Fruit fly (Drosophila melanogaster) whole organism, embryonic: ENCODE measurements around the gene Srg3.

Experiments used
- Abd-B ChIP-seq: fragments of 200-800 bp; sonication (Bioruptor generic); optimal IDR thresholded peaks from 2 replicates; lab custom pipeline; 2018; ENCODE audit warnings: missing biosample characterization, mild to moderate bottlenecking, missing genetic modification characterization, moderate library complexity
- Antp ChIP-seq: fragments of 200-800 bp; sonication (Bioruptor generic); optimal IDR thresholded peaks from 3 replicates; lab custom pipeline; 2016; ENCODE audit warnings: missing biosample characterization, missing genetic modification characterization
- Awh ChIP-seq: fragments of 200-800 bp; sonication (Bioruptor generic); IDR thresholded peaks from 2 replicates; pipeline ENCODE4, ENCODE4 v1.3.6; 2022; ENCODE audit warnings: missing biosample characterization, missing genetic modification characterization
- B-H2 ChIP-seq: fragments of 200-800 bp; sonication (Bioruptor generic); optimal IDR thresholded peaks from 2 replicates; lab custom pipeline; 2018; ENCODE audit warnings: missing biosample characterization, mild to moderate bottlenecking, missing genetic modification characterization
- CG12299 ChIP-seq: fragments of 200-800 bp; sonication (Bioruptor generic); optimal IDR thresholded peaks from 2 replicates; lab custom pipeline; 2018; ENCODE audit warnings: missing biosample characterization, mild to moderate bottlenecking, missing genetic modification characterization
- CG14014 ChIP-seq: fragments of 200-800 bp; sonication (Bioruptor generic); IDR thresholded peaks from 2 replicates; pipeline ENCODE4 v1.3.6; 2022; ENCODE audit warnings: missing biosample characterization, missing genetic modification characterization
- CG15514 ChIP-seq: fragments of 200-800 bp; sonication (Bioruptor generic); optimal IDR thresholded peaks from 3 replicates; lab custom pipeline; 2017; ENCODE audit warnings: missing biosample characterization, missing genetic modification characterization, mild to moderate bottlenecking, moderate library complexity, missing genetic modification reagents
- CG15601 ChIP-seq: fragments of 200-800 bp; sonication (Bioruptor generic); optimal IDR thresholded peaks from 3 replicates; lab custom pipeline; 2019; ENCODE audit warnings: missing biosample characterization, mild to moderate bottlenecking, missing genetic modification characterization, moderate library complexity
- CG1603 ChIP-seq: fragments of 200-800 bp; sonication (Bioruptor generic); optimal IDR thresholded peaks from 2 replicates; lab custom pipeline; 2019; ENCODE audit warnings: missing biosample characterization, mild to moderate bottlenecking, missing genetic modification characterization, moderate library complexity
- CG17612 ChIP-seq: fragments of 200-800 bp; sonication (Bioruptor generic); IDR thresholded peaks from 2 replicates; pipeline ENCODE4 v1.3.6; 2022; ENCODE audit warnings: missing biosample characterization, missing genetic modification characterization
- CG2120 ChIP-seq: fragments of 200-800 bp; sonication (Bioruptor generic); optimal IDR thresholded peaks from 3 replicates; lab custom pipeline; 2016; ENCODE audit warnings: missing biosample characterization, missing genetic modification characterization
- CG2202 ChIP-seq: fragments of 200-800 bp; sonication (Bioruptor generic); optimal IDR thresholded peaks from 2 replicates; lab custom pipeline; 2018; ENCODE audit warnings: missing biosample characterization, mild to moderate bottlenecking, missing genetic modification characterization
- CG2875 ChIP-seq: fragments of 200-800 bp; sonication (Bioruptor generic); optimal IDR thresholded peaks from 2 replicates; lab custom pipeline; 2017; ENCODE audit warnings: missing biosample characterization, mild to moderate bottlenecking, missing genetic modification characterization, missing genetic modification reagents
- CG33213 ChIP-seq: fragments of 200-800 bp; sonication (Bioruptor generic); optimal IDR thresholded peaks from 3 replicates; lab custom pipeline; 2016; ENCODE audit warnings: missing biosample characterization, missing genetic modification characterization
- CG4328 ChIP-seq: fragments of 200-800 bp; sonication (Bioruptor generic); optimal IDR thresholded peaks from 3 replicates; lab custom pipeline; 2017; ENCODE audit warnings: missing biosample characterization, missing genetic modification reagents, missing genetic modification characterization
- CG4707 ChIP-seq: fragments of 200-800 bp; sonication (Bioruptor generic); optimal IDR thresholded peaks from 2 replicates; lab custom pipeline; 2018; ENCODE audit warnings: missing biosample characterization, mild to moderate bottlenecking, missing genetic modification characterization, moderate library complexity
- CG7556 ChIP-seq: fragments of 200-800 bp; sonication (Bioruptor generic); optimal IDR thresholded peaks from 2 replicates; lab custom pipeline; 2017; ENCODE audit warnings: missing biosample characterization, mild to moderate bottlenecking, missing genetic modification characterization
- CG9876 ChIP-seq: fragments of 200-800 bp; sonication (Bioruptor generic); optimal IDR thresholded peaks from 2 replicates; lab custom pipeline; 2016; ENCODE audit warnings: missing biosample characterization, missing genetic modification characterization
- Dip2 ChIP-seq: fragments of 200-800 bp; sonication (Bioruptor generic); IDR thresholded peaks from 2 replicates; pipeline ENCODE4 v1.3.6; 2022; ENCODE audit warnings: missing biosample characterization, missing genetic modification characterization
- HHEX ChIP-seq: fragments of 200-800 bp; sonication (Bioruptor generic); optimal IDR thresholded peaks from 3 replicates; lab custom pipeline; 2017; ENCODE audit warnings: missing biosample characterization, mild to moderate bottlenecking, missing genetic modification characterization, missing genetic modification reagents
- HmgZ ChIP-seq: fragments of 200-800 bp; sonication (Bioruptor generic); optimal IDR thresholded peaks from 2 replicates; lab custom pipeline; 2018; ENCODE audit warnings: missing biosample characterization, mild to moderate bottlenecking, missing genetic modification characterization
- Hr51 ChIP-seq, 2 experiments: fragments of 200-800 bp; sonication (Bioruptor generic); optimal IDR thresholded peaks; 2 replicates in 1 of 2; 3 replicates in 1 of 2; lab custom pipeline; 2016 to 2018; ENCODE audit warnings: missing biosample characterization in 2 of 2, missing genetic modification characterization in 2 of 2, mild to moderate bottlenecking in 1 of 2, moderate library complexity in 1 of 2
- Lim3 ChIP-seq: fragments of 200-800 bp; sonication (Bioruptor generic); IDR thresholded peaks from 2 replicates; pipeline ENCODE4 v1.3.6; 2022; ENCODE audit warnings: missing biosample characterization, missing genetic modification characterization
- Mes4 ChIP-seq: fragments of 200-800 bp; sonication (Bioruptor generic); optimal IDR thresholded peaks from 2 replicates; lab custom pipeline; 2016; ENCODE audit warnings: missing biosample characterization, missing genetic modification characterization
- Nf-YA ChIP-seq: fragments of 200-800 bp; sonication (Bioruptor generic); IDR thresholded peaks from 2 replicates; pipeline ENCODE4 v1.3.6; 2022; ENCODE audit warnings: missing biosample characterization, missing genetic modification characterization
- Taf1 ChIP-seq: fragments of 200-800 bp; sonication (Bioruptor generic); IDR thresholded peaks from 2 replicates; pipeline ENCODE4 v1.3.6; 2022; ENCODE audit warnings: missing biosample characterization, missing genetic modification characterization
- Vsx1 ChIP-seq: fragments of 200-800 bp; sonication (Bioruptor generic); optimal IDR thresholded peaks from 2 replicates; lab custom pipeline; 2017; ENCODE audit warnings: missing biosample characterization, mild to moderate bottlenecking, missing genetic modification characterization, missing genetic modification reagents
- cg ChIP-seq: fragments of 200-800 bp; sonication (Bioruptor generic); optimal IDR thresholded peaks from 3 replicates; lab custom pipeline; 2019; ENCODE audit warnings: missing biosample characterization, mild to moderate bottlenecking, missing genetic modification characterization, moderate library complexity
- chif ChIP-seq, 2 experiments: fragments of 200-800 bp; sonication (Bioruptor generic); optimal IDR thresholded peaks; 3 replicates each; lab custom pipeline; 2016; ENCODE audit warnings: missing biosample characterization in 2 of 2, missing genetic modification characterization in 2 of 2
- ci ChIP-seq: fragments of 200-800 bp; sonication (Bioruptor generic); IDR thresholded peaks from 3 replicates; pipeline ENCODE4 v1.3.6; 2022; ENCODE audit warnings: missing biosample characterization, missing genetic modification characterization
- crc ChIP-seq: fragments of 200-800 bp; sonication (Bioruptor generic); optimal IDR thresholded peaks from 2 replicates; lab custom pipeline; 2016; ENCODE audit warnings: missing biosample characterization, missing genetic modification characterization
- crp ChIP-seq, 2 experiments: fragments of 200-800 bp; sonication (Bioruptor generic); optimal IDR thresholded peaks; 2 replicates in 1 of 2; 3 replicates in 1 of 2; lab custom pipeline; 2017; ENCODE audit warnings: missing biosample characterization in 2 of 2, missing genetic modification characterization in 2 of 2, mild to moderate bottlenecking in 1 of 2, moderate library complexity in 1 of 2
- dimm ChIP-seq: fragments of 200-800 bp; sonication (Bioruptor generic); IDR thresholded peaks from 2 replicates; pipeline ENCODE4 v1.3.6; 2022; ENCODE audit warnings: missing biosample characterization, missing genetic modification characterization
- ewg ChIP-seq: fragments of 200-800 bp; sonication (Bioruptor generic); optimal IDR thresholded peaks from 3 replicates; lab custom pipeline; 2017; ENCODE audit warnings: mild to moderate bottlenecking, missing biosample characterization, missing genetic modification reagents, missing genetic modification characterization
- fd96Cb ChIP-seq: fragments of 200-800 bp; sonication (Bioruptor generic); optimal IDR thresholded peaks from 2 replicates; lab custom pipeline; 2018; ENCODE audit warnings: missing biosample characterization, mild to moderate bottlenecking, missing genetic modification characterization, moderate library complexity
- gcm ChIP-seq: fragments of 200-800 bp; sonication (Bioruptor generic); optimal IDR thresholded peaks from 2 replicates; lab custom pipeline; 2019; ENCODE audit warnings: missing biosample characterization, mild to moderate bottlenecking, missing genetic modification characterization, moderate library complexity
- ind ChIP-seq: fragments of 200-800 bp; sonication (Bioruptor generic); optimal IDR thresholded peaks from 3 replicates; lab custom pipeline; 2016; ENCODE audit warnings: missing biosample characterization, missing genetic modification characterization
- nmo ChIP-seq: fragments of 200-800 bp; sonication (Bioruptor generic); optimal IDR thresholded peaks from 2 replicates; lab custom pipeline; 2018; ENCODE audit warnings: missing biosample characterization, mild to moderate bottlenecking, missing genetic modification characterization, moderate library complexity
- nom ChIP-seq: fragments of 200-800 bp; sonication (Bioruptor generic); optimal IDR thresholded peaks from 2 replicates; lab custom pipeline; 2017; ENCODE audit warnings: missing biosample characterization, missing genetic modification characterization, mild to moderate bottlenecking, moderate library complexity, missing genetic modification reagents
- tna ChIP-seq: fragments of 200-800 bp; sonication (Bioruptor generic); IDR thresholded peaks from 2 replicates; pipeline ENCODE4 v1.3.6; 2022; ENCODE audit warnings: missing biosample characterization, missing genetic modification characterization; ENCODE audit not compliant: partially characterized antibody
- twi ChIP-seq: fragments of 200-800 bp; optimal IDR thresholded peaks from 2 replicates; lab custom pipeline; 2019; ENCODE audit warnings: missing biosample characterization, mild to moderate bottlenecking, missing genetic modification characterization, moderate library complexity
- unpg ChIP-seq: fragments of 200-800 bp; sonication (Bioruptor generic); optimal IDR thresholded peaks from 3 replicates; lab custom pipeline; 2018; ENCODE audit warnings: missing biosample characterization, mild to moderate bottlenecking, missing genetic modification characterization, moderate library complexity
- zfh1 ChIP-seq: fragments of 200-800 bp; sonication (Bioruptor generic); IDR thresholded peaks from 3 replicates; pipeline ENCODE4 v1.3.6; 2022; ENCODE audit warnings: missing biosample characterization, missing genetic modification characterization
- zfh2 ChIP-seq: fragments of 200-800 bp; sonication (Bioruptor generic); optimal IDR thresholded peaks from 2 replicates; lab custom pipeline; 2016; ENCODE audit warnings: missing biosample characterization, missing genetic modification characterization

Gene Srg3

DNA sequence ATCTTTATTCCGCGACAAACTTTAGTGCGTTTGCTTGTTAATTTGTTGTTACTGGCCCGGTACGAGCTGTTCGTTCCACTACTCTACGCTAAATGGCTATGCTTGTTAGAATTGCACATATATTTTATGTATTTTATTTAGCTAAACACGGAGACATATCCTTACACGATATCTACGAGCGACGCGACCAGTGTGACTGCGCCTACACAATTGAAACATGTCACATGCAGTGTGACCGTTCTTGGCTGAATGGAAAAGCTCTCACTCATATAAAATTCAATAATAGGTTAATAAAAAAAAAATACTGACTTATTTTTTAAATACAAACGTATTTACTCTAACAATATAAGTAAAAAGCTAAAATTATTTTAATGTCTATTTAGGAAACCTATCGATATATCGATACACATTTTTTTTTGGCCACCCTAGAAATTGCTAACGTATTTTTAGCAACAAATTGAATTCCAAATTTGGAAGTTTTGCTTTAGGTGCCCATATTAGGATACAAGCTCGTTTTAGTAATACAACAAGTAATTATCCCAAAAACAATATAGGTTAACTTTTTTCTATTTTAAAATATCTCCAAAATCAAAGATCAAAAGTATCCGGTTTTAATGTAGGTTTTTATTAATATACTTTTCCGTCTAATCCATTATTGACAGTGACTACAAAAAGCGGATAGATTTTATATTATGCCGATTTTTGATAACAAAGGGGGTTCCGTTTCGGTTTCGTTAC lies 43.9 kb upstream of the Srg3 start, which contains the start of gene CG4080 (continued):
- TF ChIP-seq ci (GFP tag; lab: Robert Waterston, UW) (no peak), chif (GFP tag; optimal IDR thresholded peaks at IDR 0.05; lab: Kevin White, UChicago) (peak in 1 of 2 experiments; percentile 34), CG2875 (GFP tag; lab: Kevin White, UChicago) (no peak), CG15601 (tag; lab: Kevin White, UChicago) (peak; percentile 57), CG17612 (GFP tag; lab: Robert Waterston, UW) (no peak), CG1603 (tag; lab: Kevin White, UChicago) (peak; percentile 55), HmgZ (tag; lab: Kevin White, UChicago) (peak; percentile 63), CG4328 (GFP tag; lab: Kevin White, UChicago) (no peak), unpg (GFP tag; lab: Kevin White, UChicago) (peak; percentile 37), ewg (peak; percentile 3), Antp (no peak), CG15514 (GFP tag; lab: Kevin White, UChicago) (peak; percentile 67), zfh2 (GFP tag; lab: Kevin White, UChicago) (no peak), Mes4 (peak; percentile 19), CG9876 (GFP tag; lab: Kevin White, UChicago) (no peak), ind (no peak), Nf-YA (GFP tag; lab: Robert Waterston, UW) (no peak), Dip2 (no peak), CG7556 (GFP tag; lab: Kevin White, UChicago) (no peak), HHEX (GFP tag; lab: Kevin White, UChicago) (no peak), nmo (GFP tag; lab: Kevin White, UChicago) (peak; percentile 66), CG2202 (no peak), twi (tag; lab: Kevin White, UChicago) (peak; percentile 29), dimm (GFP tag; lab: Robert Waterston, UW) (no peak), nom (GFP tag; lab: Kevin White, UChicago) (no peak), zfh1 (GFP tag; lab: Robert Waterston, UW) (no peak), gcm (peak; percentile 11), Lim3 (GFP tag; lab: Robert Waterston, UW) (no peak), Vsx1 (peak; percentile 44), CG12299 (peak; percentile 10), tna (GFP tag; lab: Robert Waterston, UW) (peak; percentile 55), cg (GFP tag; lab: Kevin White, UChicago) (peak; percentile 80), crc (GFP tag; lab: Kevin White, UChicago) (no peak), CG2120 (GFP tag; lab: Kevin White, UChicago) (peak; percentile 56), fd96Cb (tag; lab: Kevin White, UChicago) (no peak), CG33213 (GFP tag; lab: Kevin White, UChicago) (peak; percentile 25), crp (GFP tag; optimal IDR thresholded peaks at IDR 0.05; lab: Kevin White, UChicago) (peak in 1 of 2 experiments; percentile 4), B-H2 (peak; percentile 61), CG4707 (GFP tag; lab: Kevin White, UChicago) (no peak), Abd-B (GFP tag; lab: Kevin White, UChicago) (peak; percentile 15), Awh (GFP tag; lab: Robert Waterston, UW) (no peak), CG14014 (GFP tag; lab: Robert Waterston, UW) (peak; percentile 47; the same call in 1 of the 2 replicates), Hr51 (GFP tag; optimal IDR thresholded peaks at IDR 0.05; lab: Kevin White, UChicago) (no peak), Taf1 (no peak)
